Worm (Caenorhabditis elegans) whole organism, late embryonic: Measurements from ENCODE around the gene F13H10.6.

Experiments
- C08G9.2 ChIP-seq: sonication (generic microtip); optimal IDR thresholded peaks from 2 replicates; lab custom pipeline; 2016; ENCODE audit warnings: mild to moderate bottlenecking, missing genetic modification characterization, moderate library complexity, missing compliant biosample characterization
- C38D4.7 ChIP-seq: fragments of 200-800 bp; sonication (Bioruptor generic); optimal IDR thresholded peaks from 2 replicates; lab custom pipeline; 2018; ENCODE audit warnings: mild to moderate bottlenecking, missing genetic modification characterization, moderate library complexity, missing compliant biosample characterization
- K09A11.1 ChIP-seq: sonication (generic microtip); optimal IDR thresholded peaks from 2 replicates; lab custom pipeline; 2017; ENCODE audit warnings: antibody characterized with exemption, mild to moderate bottlenecking, missing genetic modification characterization, missing compliant biosample characterization; ENCODE audit not compliant: insufficient read depth
- Y22D7AL.16 ChIP-seq: sonication (generic microtip); optimal IDR thresholded peaks from 2 replicates; lab custom pipeline; 2016; ENCODE audit warnings: missing genetic modification characterization, missing compliant biosample characterization
- ceh-18 ChIP-seq: sonication (generic microtip); optimal IDR thresholded peaks from 2 replicates; lab custom pipeline; 2016; ENCODE audit warnings: missing genetic modification characterization, missing compliant biosample characterization
- ceh-19 ChIP-seq: fragments of 200-800 bp; sonication (Bioruptor generic); optimal IDR thresholded peaks from 2 replicates; lab custom pipeline; 2018; ENCODE audit warnings: mild to moderate bottlenecking, missing genetic modification characterization, missing compliant biosample characterization
- gmeb-2 ChIP-seq: sonication (generic microtip); optimal IDR thresholded peaks from 2 replicates; lab custom pipeline; 2016; ENCODE audit warnings: missing genetic modification characterization, inconsistent platforms, missing compliant biosample characterization
- hlh-13 ChIP-seq: fragments of 200-800 bp; sonication (Bioruptor generic); optimal IDR thresholded peaks from 2 replicates; lab custom pipeline; 2018; ENCODE audit warnings: mild to moderate bottlenecking, missing genetic modification characterization, missing compliant biosample characterization
- hlh-30 ChIP-seq: sonication (generic microtip); optimal IDR thresholded peaks from 2 replicates; lab custom pipeline; 2017; ENCODE audit warnings: antibody characterized with exemption, missing genetic modification characterization, missing compliant biosample characterization; ENCODE audit not compliant: insufficient read depth
- lin-11 ChIP-seq: fragments of 200-800 bp; sonication (Bioruptor generic); optimal IDR thresholded peaks from 2 replicates; lab custom pipeline; 2018; ENCODE audit warnings: mild to moderate bottlenecking, missing genetic modification characterization, missing compliant biosample characterization
- nfya-1 ChIP-seq: sonication (generic microtip); optimal IDR thresholded peaks from 2 replicates; lab custom pipeline; 2017; ENCODE audit warnings: missing genetic modification characterization, mild to moderate bottlenecking, missing compliant biosample characterization, antibody characterized with exemption, moderate library complexity
- pha-4 ChIP-seq: fragments of 150-350 bp; optimal IDR thresholded peaks from 2 replicates; lab custom pipeline; 2018; ENCODE audit warnings: missing biosample characterization, missing genetic modification reagents, missing genetic modification characterization
- ref-2 ChIP-seq: sonication (generic microtip); optimal IDR thresholded peaks from 2 replicates; lab custom pipeline; 2016; ENCODE audit warnings: missing genetic modification characterization, missing compliant biosample characterization
- unc-55 ChIP-seq: sonication (generic microtip); optimal IDR thresholded peaks from 2 replicates; lab custom pipeline; 2017; ENCODE audit warnings: missing biosample characterization, missing genetic modification reagents, missing genetic modification characterization

ce11 chrIV:10970333-10970732, 38.8 kb upstream of the F13H10.6 start:
- TF ChIP-seq Y22D7AL.16 (tag; lab: Kevin White, UChicago) = no peak
- TF ChIP-seq ref-2 (tag; lab: Kevin White, UChicago) = no peak
- no peak for TF ChIP-seq C08G9.2 (tag; lab: Kevin White, UChicago)
- TF ChIP-seq pha-4 (tag; lab: Kevin White, UChicago) = no peak
- no peak for TF ChIP-seq unc-55 (GFP tag; lab: Kevin White, UChicago)
- TF ChIP-seq ceh-18 (tag; lab: Kevin White, UChicago) = no peak
- TF ChIP-seq ceh-19 (GFP tag; lab: Kevin White, UChicago) = no peak
- no peak for TF ChIP-seq K09A11.1 (tag; lab: Kevin White, UChicago)
- TF ChIP-seq nfya-1 (tag; lab: Kevin White, UChicago) = no peak
- no peak for TF ChIP-seq hlh-30
- TF ChIP-seq gmeb-2 (tag; lab: Kevin White, UChicago) = no peak
- no peak for TF ChIP-seq C38D4.7 (GFP tag; lab: Kevin White, UChicago)
- no peak for TF ChIP-seq hlh-13 (GFP tag; lab: Kevin White, UChicago)
- TF ChIP-seq lin-11 = no peak
